Worm (Caenorhabditis elegans) whole organism, late embryonic: ENCODE results near the gene F53B2.5.

ENCODE experiments used
- F13H6.1 ChIP-seq: sonication (generic microtip); optimal IDR thresholded peaks from 2 replicates; lab custom pipeline; 2016; ENCODE audit warnings: missing genetic modification characterization, missing compliant biosample characterization
- T23F11.4 ChIP-seq: fragments of 200-800 bp; sonication (Bioruptor generic); optimal IDR thresholded peaks from 2 replicates; lab custom pipeline; 2018; ENCODE audit warnings: mild to moderate bottlenecking, missing genetic modification characterization, missing compliant biosample characterization
- Y22D7AL.16 ChIP-seq: sonication (generic microtip); optimal IDR thresholded peaks from 2 replicates; lab custom pipeline; 2016; ENCODE audit warnings: missing genetic modification characterization, missing compliant biosample characterization
- ama-1 ChIP-seq: fragments of 150-350 bp; optimal IDR thresholded peaks from 2 replicates; lab custom pipeline; 2014
- ceh-14 ChIP-seq: sonication (generic microtip); optimal IDR thresholded peaks from 2 replicates; lab custom pipeline; 2016; ENCODE audit warnings: missing genotype, missing genetic modification characterization, missing compliant biosample characterization
- ceh-18 ChIP-seq: sonication (generic microtip); optimal IDR thresholded peaks from 2 replicates; lab custom pipeline; 2016; ENCODE audit warnings: missing genetic modification characterization, missing compliant biosample characterization
- ceh-22 ChIP-seq: sonication (generic microtip); optimal IDR thresholded peaks from 2 replicates; lab custom pipeline; 2017; ENCODE audit warnings: missing biosample characterization, missing genetic modification characterization
- ceh-30 ChIP-seq: fragments of 150-350 bp; optimal IDR thresholded peaks from 2 replicates; lab custom pipeline; 2014; ENCODE audit warnings: missing biosample characterization, missing genetic modification characterization
- ceh-31 ChIP-seq: sonication (generic microtip); optimal IDR thresholded peaks from 2 replicates; lab custom pipeline; 2016; ENCODE audit warnings: missing genetic modification characterization, missing compliant biosample characterization
- ceh-48 ChIP-seq: sonication (generic microtip); optimal IDR thresholded peaks from 2 replicates; lab custom pipeline; 2016; ENCODE audit warnings: missing genetic modification characterization, inconsistent platforms, missing compliant biosample characterization
- dmd-4 ChIP-seq: sonication (generic microtip); optimal IDR thresholded peaks from 2 replicates; lab custom pipeline; 2016; ENCODE audit warnings: borderline replicate concordance, missing genetic modification characterization, missing compliant biosample characterization
- dve-1 ChIP-seq: sonication (generic microtip); optimal IDR thresholded peaks from 2 replicates; lab custom pipeline; 2017; ENCODE audit warnings: antibody characterized with exemption, mild to moderate bottlenecking, missing genetic modification characterization, missing compliant biosample characterization
- elt-2 ChIP-seq: sonication (generic microtip); optimal IDR thresholded peaks from 2 replicates; lab custom pipeline; 2016; ENCODE audit warnings: missing genetic modification reagents, missing genetic modification characterization, missing compliant biosample characterization
- fax-1 ChIP-seq: sonication (generic microtip); optimal IDR thresholded peaks from 2 replicates; lab custom pipeline; 2016; ENCODE audit warnings: missing genotype, missing genetic modification characterization, missing compliant biosample characterization
- gmeb-2 ChIP-seq: sonication (generic microtip); optimal IDR thresholded peaks from 2 replicates; lab custom pipeline; 2016; ENCODE audit warnings: missing genetic modification characterization, inconsistent platforms, missing compliant biosample characterization
- hlh-30 ChIP-seq: sonication (generic microtip); optimal IDR thresholded peaks from 2 replicates; lab custom pipeline; 2017; ENCODE audit warnings: antibody characterized with exemption, missing genetic modification characterization, missing compliant biosample characterization; ENCODE audit not compliant: insufficient read depth
- hlh-8 ChIP-seq: sonication (generic microtip); optimal IDR thresholded peaks from 2 replicates; lab custom pipeline; 2016; ENCODE audit warnings: missing genotype, missing genetic modification characterization, missing compliant biosample characterization
- lim-6 ChIP-seq: sonication (generic microtip); optimal IDR thresholded peaks from 2 replicates; lab custom pipeline; 2016; ENCODE audit warnings: missing genetic modification characterization, missing compliant biosample characterization
- lin-11 ChIP-seq: fragments of 200-800 bp; sonication (Bioruptor generic); optimal IDR thresholded peaks from 2 replicates; lab custom pipeline; 2018; ENCODE audit warnings: mild to moderate bottlenecking, missing genetic modification characterization, missing compliant biosample characterization
- madf-2 ChIP-seq: sonication (generic microtip); optimal IDR thresholded peaks from 2 replicates; lab custom pipeline; 2017; ENCODE audit warnings: missing genetic modification characterization, missing compliant biosample characterization
- nhr-232 ChIP-seq: sonication (generic microtip); optimal IDR thresholded peaks from 2 replicates; lab custom pipeline; 2016; ENCODE audit warnings: missing genetic modification characterization, missing compliant biosample characterization
- odd-2 ChIP-seq: sonication (generic microtip); optimal IDR thresholded peaks from 2 replicates; lab custom pipeline; 2017; ENCODE audit warnings: antibody characterized with exemption, mild to moderate bottlenecking, missing genetic modification characterization, missing compliant biosample characterization
- pag-3 ChIP-seq: sonication (generic microtip); optimal IDR thresholded peaks from 2 replicates; lab custom pipeline; 2016; ENCODE audit warnings: missing compliant biosample characterization, missing genetic modification characterization, borderline replicate concordance
- pha-2 ChIP-seq: sonication (generic microtip); optimal IDR thresholded peaks from 2 replicates; lab custom pipeline; 2017; ENCODE audit warnings: mild to moderate bottlenecking, missing genetic modification characterization, missing compliant biosample characterization
- pros-1 ChIP-seq: fragments of 150-350 bp; optimal IDR thresholded peaks from 2 replicates; lab custom pipeline; 2014; ENCODE audit warnings: missing biosample characterization, missing genetic modification reagents, missing genetic modification characterization
- rnt-1 ChIP-seq: sonication (generic microtip); optimal IDR thresholded peaks from 2 replicates; lab custom pipeline; 2016; ENCODE audit warnings: missing genetic modification characterization, missing compliant biosample characterization
- sox-2 ChIP-seq: fragments of 200-800 bp; sonication (Bioruptor generic); IDR thresholded peaks from 2 replicates; pipeline ENCODE4 v1.3.6; 2022; ENCODE audit warnings: missing genetic modification reagents, missing genetic modification characterization, missing compliant biosample characterization
- sox-4 ChIP-seq: sonication (generic microtip); optimal IDR thresholded peaks from 2 replicates; lab custom pipeline; 2017; ENCODE audit warnings: mild to moderate bottlenecking, missing genetic modification characterization, inconsistent platforms, missing compliant biosample characterization
- syd-9 ChIP-seq: sonication (generic microtip); optimal IDR thresholded peaks from 2 replicates; lab custom pipeline; 2016; ENCODE audit warnings: mild to moderate bottlenecking, missing genetic modification characterization, moderate library complexity, missing compliant biosample characterization
- tbx-2 ChIP-seq: sonication (generic microtip); optimal IDR thresholded peaks from 2 replicates; lab custom pipeline; 2016; ENCODE audit warnings: missing genetic modification characterization, missing compliant biosample characterization
- tbx-7 ChIP-seq: sonication (generic microtip); optimal IDR thresholded peaks from 2 replicates; lab custom pipeline; 2016; ENCODE audit warnings: missing genotype, missing genetic modification characterization, missing compliant biosample characterization
- ttx-3 ChIP-seq: sonication (generic microtip); optimal IDR thresholded peaks from 2 replicates; lab custom pipeline; 2016; ENCODE audit warnings: missing genetic modification reagents, missing genetic modification characterization, missing compliant biosample characterization
- unc-3 ChIP-seq, 2 experiments: fragments of 200-800 bp in 1 of 2; sonication (Bioruptor generic) in 1 of 2; sonication (generic microtip) in 1 of 2; conservative IDR thresholded peaks in 1 of 2; optimal IDR thresholded peaks in 1 of 2; 2 replicates each; pipeline versions ENCODE4 v1.3.6 to Lab custom; 2016 to 2022; ENCODE audit warnings: missing compliant biosample characterization in 2 of 2, missing genetic modification characterization in 2 of 2, missing genetic modification reagents in 1 of 2
- unc-42 ChIP-seq: sonication (generic microtip); optimal IDR thresholded peaks from 2 replicates; lab custom pipeline; 2016; ENCODE audit warnings: missing genotype, missing genetic modification characterization, missing compliant biosample characterization

The F53B2.5 gene

ce11 chrIV:12542011-12542410 lies 11.1 kb upstream of the F53B2.5 start, which contains the start of gene ham-1:
Gene ham-1, plus strand, starts transcription at chrIV:12542183.
- no peak for TF ChIP-seq unc-42
- TF ChIP-seq ceh-22 (tag; lab: Kevin White, UChicago) = no peak
- TF ChIP-seq unc-3 (GFP tag; conservative IDR thresholded peaks at IDR 0.05; lab: Robert Waterston, UW) = no peak
- no peak for TF ChIP-seq unc-3 (tag; optimal IDR thresholded peaks at IDR 0.05; lab: Kevin White, UChicago)
- no peak for TF ChIP-seq nhr-232 (tag; lab: Kevin White, UChicago)
- TF ChIP-seq odd-2 (tag; lab: Kevin White, UChicago) = no peak
- TF ChIP-seq elt-2 (tag; lab: Kevin White, UChicago) = no peak
- TF ChIP-seq pha-2 (tag; lab: Kevin White, UChicago) = no peak
- no peak for TF ChIP-seq T23F11.4 (GFP tag; lab: Kevin White, UChicago)
- TF ChIP-seq, all 69 proteins: peak for 0

DNA sequence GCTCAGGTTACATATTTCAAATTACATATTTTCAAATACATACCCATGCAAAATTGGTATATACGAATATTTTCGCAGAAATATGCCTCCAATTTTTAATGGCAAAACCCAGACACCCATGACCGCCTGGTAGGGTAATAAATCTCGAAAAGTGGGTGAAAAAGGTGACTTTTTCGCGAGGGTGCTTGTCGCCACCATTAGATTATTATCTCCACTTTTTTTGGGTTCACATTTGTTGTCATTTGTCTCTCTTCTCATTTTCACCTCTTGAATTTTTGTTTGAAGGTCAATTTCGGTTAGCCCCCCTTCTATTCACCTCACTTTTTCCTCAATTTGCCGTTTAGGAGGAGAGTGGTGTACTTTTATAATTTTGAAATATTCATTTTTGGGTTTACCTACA lies 9.3 kb upstream of the F53B2.5 start:
- TF ChIP-seq ama-1 (lab: Kevin White, UChicago) = no peak
- no peak for TF ChIP-seq sox-4 (tag; lab: Kevin White, UChicago)

ce11 chrIV:12537694-12538093 lies 6.7 kb upstream of the F53B2.5 start:
- TF ChIP-seq tbx-2 (no peak), hlh-30 (tag; lab: Kevin White, UChicago) (no peak), sox-2 (GFP tag; lab: Robert Waterston, UW) (no peak), ttx-3 (tag; lab: Kevin White, UChicago) (no peak), ceh-18 (tag; lab: Kevin White, UChicago) (no peak), pros-1 (tag; lab: Kevin White, UChicago) (no peak), sox-4 (tag; lab: Kevin White, UChicago) (no peak), pag-3 (tag; lab: Kevin White, UChicago) (no peak), dve-1 (no peak), fax-1 (tag; lab: Kevin White, UChicago) (no peak), Y22D7AL.16 (tag; lab: Kevin White, UChicago) (no peak), ceh-48 (tag; lab: Kevin White, UChicago) (no peak), lin-11 (tag; lab: Kevin White, UChicago) (no peak), ceh-31 (tag; lab: Kevin White, UChicago) (no peak), T23F11.4 (GFP tag; lab: Kevin White, UChicago) (no peak), ceh-14 (tag; lab: Kevin White, UChicago) (no peak), nhr-232 (tag; lab: Kevin White, UChicago) (no peak), madf-2 (tag; lab: Kevin White, UChicago) (no peak), lim-6 (tag; lab: Kevin White, UChicago) (no peak)
- TF ChIP-seq, all 69 proteins: peak for 0

DNA sequence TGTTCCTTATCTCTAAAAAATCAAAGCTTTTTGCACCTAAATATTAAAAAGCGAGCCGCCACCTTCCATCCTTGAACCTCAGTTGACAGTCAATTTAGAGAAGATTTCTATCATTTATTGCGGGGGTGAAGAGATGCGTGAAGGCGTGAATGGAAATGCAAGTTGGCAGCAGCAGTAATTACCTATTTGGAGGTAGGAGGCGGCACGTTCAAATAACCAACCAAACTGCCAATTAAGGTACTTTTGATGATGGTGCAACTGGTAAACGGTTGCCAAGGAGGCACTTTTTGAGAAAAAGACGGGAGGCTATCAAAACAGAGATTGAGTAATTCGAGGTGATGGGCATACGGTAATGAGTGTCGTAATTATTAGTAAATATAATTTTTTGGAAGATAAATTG lies 5.4 kb upstream of the F53B2.5 start:
- TF ChIP-seq F13H6.1 (tag; lab: Kevin White, UChicago) = no peak
- no peak for TF ChIP-seq dmd-4 (tag; lab: Kevin White, UChicago)
- no peak for TF ChIP-seq ceh-30
- no peak for TF ChIP-seq dve-1
- TF ChIP-seq, all 69 proteins: peak for 0

ce11 chrIV:12531464-12531863 lies 517 bp upstream of the F53B2.5 start:
- TF ChIP-seq elt-2 (tag; lab: Kevin White, UChicago) (no peak), syd-9 (no peak), sox-4 (tag; lab: Kevin White, UChicago) (no peak)

DNA sequence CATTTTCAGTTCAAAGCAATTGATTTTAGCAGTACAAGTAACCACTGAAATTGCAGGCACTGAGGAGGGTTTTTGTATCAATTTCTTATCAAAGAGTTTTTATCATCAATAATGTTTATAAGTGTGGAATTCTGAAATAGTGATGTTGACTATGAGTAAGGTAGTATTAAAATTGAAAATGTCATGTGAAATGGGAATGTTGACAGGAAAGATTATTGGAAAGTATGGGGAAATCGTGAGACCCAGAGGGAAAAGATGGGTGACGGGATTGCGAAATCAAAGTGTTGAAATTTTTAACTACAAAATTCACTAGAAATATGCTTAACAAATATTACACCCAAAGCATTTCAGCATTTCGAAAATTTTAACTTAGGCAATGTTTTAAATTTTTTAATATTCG lies 3.7 kb downstream of the F53B2.5 start, which contains the start of gene F53B2.8:
Gene F53B2.8 (minus strand): TSS at position 180 of the 400 bp plus-strand sequence.
- no peak for TF ChIP-seq odd-2 (tag; lab: Kevin White, UChicago)
- TF ChIP-seq Y22D7AL.16 (tag; lab: Kevin White, UChicago) = no peak
- TF ChIP-seq nhr-232 (tag; lab: Kevin White, UChicago) = no peak
- no peak for TF ChIP-seq tbx-7 (tag; lab: Kevin White, UChicago)
- no peak for TF ChIP-seq ceh-48 (tag; lab: Kevin White, UChicago)
- no peak for TF ChIP-seq hlh-8 (tag; lab: Kevin White, UChicago)
- TF ChIP-seq ceh-30 = no peak
- no peak for TF ChIP-seq rnt-1 (tag; lab: Kevin White, UChicago)
- no peak for TF ChIP-seq sox-4 (tag; lab: Kevin White, UChicago)
- no peak for TF ChIP-seq gmeb-2 (tag; lab: Kevin White, UChicago)
- no peak for TF ChIP-seq ceh-14 (tag; lab: Kevin White, UChicago)
- TF ChIP-seq tbx-2 = no peak
- no peak for TF ChIP-seq pag-3 (tag; lab: Kevin White, UChicago)
- no peak for TF ChIP-seq pros-1 (tag; lab: Kevin White, UChicago)
